Fruit fly (Drosophila melanogaster) whole organism, embryonic: ENCODE measurements around the gene mTTF.

ENCODE experiments used
- Adf1 ChIP-seq: fragments of 200-800 bp; sonication (Bioruptor generic); IDR thresholded peaks from 2 replicates; pipeline ENCODE4 v1.3.6; 2022; ENCODE audit warnings: missing biosample characterization, missing genetic modification characterization
- Aef1 ChIP-seq: fragments of 200-800 bp; sonication (Bioruptor generic); IDR thresholded peaks from 3 replicates; pipeline ENCODE4 v1.3.6; 2022; ENCODE audit warnings: missing biosample characterization, missing genetic modification characterization
- BtbVII ChIP-seq: fragments of 200-800 bp; sonication (Bioruptor generic); optimal IDR thresholded peaks from 3 replicates; lab custom pipeline; 2017; ENCODE audit warnings: missing biosample characterization, mild to moderate bottlenecking, missing genetic modification characterization
- CG10209 ChIP-seq: fragments of 200-800 bp; sonication (Bioruptor generic); optimal IDR thresholded peaks from 3 replicates; lab custom pipeline; 2017; ENCODE audit warnings: missing biosample characterization, mild to moderate bottlenecking, missing genetic modification characterization, missing genetic modification reagents
- CG10431 ChIP-seq: fragments of 200-800 bp; sonication (Bioruptor generic); optimal IDR thresholded peaks from 3 replicates; lab custom pipeline; 2018; ENCODE audit warnings: missing biosample characterization, mild to moderate bottlenecking, missing genetic modification characterization
- CG11247 ChIP-seq: fragments of 200-800 bp; sonication (Bioruptor generic); IDR thresholded peaks from 2 replicates; pipeline ENCODE4 v1.3.6; 2022; ENCODE audit warnings: missing biosample characterization, missing genetic modification characterization
- CG11695 ChIP-seq: fragments of 200-800 bp; sonication (Bioruptor generic); IDR thresholded peaks from 3 replicates; pipeline ENCODE4 v1.3.6; 2022; ENCODE audit warnings: missing biosample characterization, missing genetic modification characterization
- CG12299 ChIP-seq: fragments of 200-800 bp; sonication (Bioruptor generic); optimal IDR thresholded peaks from 2 replicates; lab custom pipeline; 2018; ENCODE audit warnings: missing biosample characterization, mild to moderate bottlenecking, missing genetic modification characterization
- CG13775 ChIP-seq: fragments of 200-800 bp; sonication (Bioruptor generic); optimal IDR thresholded peaks from 3 replicates; lab custom pipeline; 2017; ENCODE audit warnings: missing biosample characterization, mild to moderate bottlenecking, missing genetic modification characterization
- CG15269 ChIP-seq: fragments of 200-800 bp; sonication (Bioruptor generic); optimal IDR thresholded peaks from 2 replicates; lab custom pipeline; 2018; ENCODE audit warnings: missing biosample characterization, mild to moderate bottlenecking, missing genetic modification characterization, moderate library complexity
- CG15696 ChIP-seq: fragments of 200-800 bp; sonication (Bioruptor generic); optimal IDR thresholded peaks from 2 replicates; lab custom pipeline; 2019; ENCODE audit warnings: missing biosample characterization, mild to moderate bottlenecking, missing genetic modification characterization, moderate library complexity
- CG16863 ChIP-seq: fragments of 200-800 bp; sonication (Bioruptor generic); optimal IDR thresholded peaks from 3 replicates; lab custom pipeline; 2016; ENCODE audit warnings: missing biosample characterization, missing genetic modification characterization
- CG18262 ChIP-seq: fragments of 200-800 bp; optimal IDR thresholded peaks from 3 replicates; lab custom pipeline; 2019; ENCODE audit warnings: missing biosample characterization, mild to moderate bottlenecking, missing genetic modification characterization, moderate library complexity
- CG18476 ChIP-seq: fragments of 200-800 bp; sonication (Bioruptor generic); optimal IDR thresholded peaks from 2 replicates; lab custom pipeline; 2016; ENCODE audit warnings: missing biosample characterization, mild to moderate bottlenecking, missing genetic modification characterization
- CG2129 ChIP-seq: fragments of 200-800 bp; sonication (Bioruptor generic); IDR thresholded peaks from 2 replicates; pipeline ENCODE4 v1.3.6; 2022; ENCODE audit warnings: missing biosample characterization, missing genetic modification characterization; ENCODE audit not compliant: partially characterized antibody
- CG33557 ChIP-seq: fragments of 200-800 bp; sonication (Bioruptor generic); optimal IDR thresholded peaks from 2 replicates; lab custom pipeline; 2019; ENCODE audit warnings: missing biosample characterization, mild to moderate bottlenecking, missing genetic modification characterization, moderate library complexity
- CG34376 ChIP-seq: fragments of 200-800 bp; sonication (Bioruptor generic); optimal IDR thresholded peaks from 2 replicates; lab custom pipeline; 2018; ENCODE audit warnings: missing biosample characterization, mild to moderate bottlenecking, missing genetic modification characterization
- CG3847 ChIP-seq: fragments of 200-800 bp; sonication (Bioruptor generic); IDR thresholded peaks from 2 replicates; pipeline ENCODE4 v1.3.6; 2022; ENCODE audit warnings: missing biosample characterization, missing genetic modification characterization
- CG3995 ChIP-seq: fragments of 200-800 bp; sonication (Bioruptor generic); optimal IDR thresholded peaks from 3 replicates; lab custom pipeline; 2016; ENCODE audit warnings: missing biosample characterization, missing genetic modification characterization
- CG4707 ChIP-seq: fragments of 200-800 bp; sonication (Bioruptor generic); optimal IDR thresholded peaks from 2 replicates; lab custom pipeline; 2018; ENCODE audit warnings: missing biosample characterization, mild to moderate bottlenecking, missing genetic modification characterization, moderate library complexity
- CG6689 ChIP-seq: fragments of 200-800 bp; sonication (Bioruptor generic); IDR thresholded peaks from 2 replicates; pipeline ENCODE4 v1.3.6; 2022; ENCODE audit warnings: missing biosample characterization, missing genetic modification characterization
- CG7556 ChIP-seq: fragments of 200-800 bp; sonication (Bioruptor generic); optimal IDR thresholded peaks from 2 replicates; lab custom pipeline; 2017; ENCODE audit warnings: missing biosample characterization, mild to moderate bottlenecking, missing genetic modification characterization
- CG7786 ChIP-seq: fragments of 200-800 bp; sonication (Bioruptor generic); optimal IDR thresholded peaks from 2 replicates; lab custom pipeline; 2016; ENCODE audit warnings: missing biosample characterization, missing genetic modification characterization
- CrebB ChIP-seq: fragments of 200-800 bp; sonication (Bioruptor generic); optimal IDR thresholded peaks from 3 replicates; lab custom pipeline; 2018; ENCODE audit warnings: missing biosample characterization, mild to moderate bottlenecking, missing genetic modification characterization
- Deaf1 ChIP-seq: fragments of 200-800 bp; optimal IDR thresholded peaks from 3 replicates; lab custom pipeline; 2019; ENCODE audit warnings: missing biosample characterization, mild to moderate bottlenecking, missing genetic modification characterization, moderate library complexity
- Doc2 ChIP-seq: fragments of 200-800 bp; sonication (Bioruptor generic); IDR thresholded peaks from 2 replicates; pipeline ENCODE4 v1.3.6; 2022; ENCODE audit warnings: missing biosample characterization, missing genetic modification characterization
- Doc3 ChIP-seq: fragments of 200-800 bp; sonication (Bioruptor generic); IDR thresholded peaks from 3 replicates; pipeline ENCODE4 v1.3.6; 2022; ENCODE audit warnings: missing biosample characterization, missing genetic modification characterization; ENCODE audit not compliant: partially characterized antibody
- Dref ChIP-seq: fragments of 200-800 bp; sonication (Bioruptor generic); IDR thresholded peaks from 2 replicates; pipeline ENCODE4 v1.3.6; 2022; ENCODE audit warnings: missing biosample characterization, missing genetic modification characterization
- Hmr ChIP-seq: fragments of 200-800 bp; sonication (Bioruptor generic); optimal IDR thresholded peaks from 3 replicates; lab custom pipeline; 2017; ENCODE audit warnings: mild to moderate bottlenecking, missing biosample characterization, missing genetic modification reagents, missing genetic modification characterization
- Jarid2 ChIP-seq: fragments of 200-800 bp; sonication (Bioruptor generic); optimal IDR thresholded peaks from 3 replicates; lab custom pipeline; 2017; ENCODE audit warnings: mild to moderate bottlenecking, missing biosample characterization, missing genetic modification reagents, missing genetic modification characterization
- PHDP ChIP-seq: fragments of 200-800 bp; sonication (Bioruptor generic); optimal IDR thresholded peaks from 3 replicates; lab custom pipeline; 2018; ENCODE audit warnings: missing biosample characterization, mild to moderate bottlenecking, missing genetic modification characterization, moderate library complexity
- Sin3A ChIP-seq: fragments of >200 bp; optimal IDR thresholded peaks from 2 replicates; lab custom pipeline; 2018
- Trl ChIP-seq, 3 experiments: fragments of >200 bp in 2 of 3; fragments of 200-800 bp in 1 of 3; sonication (Bioruptor generic) in 1 of 3; optimal IDR thresholded peaks; 2 replicates in 1 of 3; 3 replicates in 2 of 3; lab custom pipeline; 2016 to 2017; ENCODE audit warnings: missing biosample characterization in 1 of 3, missing genetic modification characterization in 1 of 3
- abd-A ChIP-seq: fragments of 200-800 bp; sonication (Bioruptor generic); optimal IDR thresholded peaks from 3 replicates; lab custom pipeline; 2019; ENCODE audit warnings: missing biosample characterization, mild to moderate bottlenecking, missing genetic modification characterization, moderate library complexity
- ara ChIP-seq: fragments of 200-800 bp; sonication (Bioruptor generic); IDR thresholded peaks from 2 replicates; pipeline ENCODE4 v1.3.6; 2022; ENCODE audit warnings: missing biosample characterization, missing genetic modification characterization
- cas ChIP-seq: fragments of 200-800 bp; sonication (Bioruptor generic); IDR thresholded peaks from 2 replicates; pipeline ENCODE4 v1.3.6; 2022; ENCODE audit warnings: missing biosample characterization, missing genetic modification characterization
- cg ChIP-seq: fragments of 200-800 bp; sonication (Bioruptor generic); optimal IDR thresholded peaks from 3 replicates; lab custom pipeline; 2019; ENCODE audit warnings: missing biosample characterization, mild to moderate bottlenecking, missing genetic modification characterization, moderate library complexity
- corto ChIP-seq: fragments of 200-800 bp; sonication (Bioruptor generic); optimal IDR thresholded peaks from 2 replicates; lab custom pipeline; 2016; ENCODE audit warnings: missing biosample characterization, mild to moderate bottlenecking, missing genetic modification characterization, moderate library complexity
- dm ChIP-seq: fragments of 200-800 bp; sonication (Bioruptor generic); optimal IDR thresholded peaks from 3 replicates; lab custom pipeline; 2016; ENCODE audit warnings: missing biosample characterization, missing genetic modification characterization
- dmrt99B ChIP-seq: fragments of 200-800 bp; sonication (Bioruptor generic); optimal IDR thresholded peaks from 2 replicates; lab custom pipeline; 2018; ENCODE audit warnings: missing biosample characterization, mild to moderate bottlenecking, missing genetic modification characterization, moderate library complexity
- ewg ChIP-seq: fragments of 200-800 bp; sonication (Bioruptor generic); optimal IDR thresholded peaks from 3 replicates; lab custom pipeline; 2017; ENCODE audit warnings: mild to moderate bottlenecking, missing biosample characterization, missing genetic modification reagents, missing genetic modification characterization
- eyg ChIP-seq: fragments of 200-800 bp; sonication (Bioruptor generic); optimal IDR thresholded peaks from 3 replicates; lab custom pipeline; 2016; ENCODE audit warnings: missing biosample characterization, missing genetic modification characterization
- fd64A ChIP-seq: fragments of 200-800 bp; sonication (Bioruptor generic); optimal IDR thresholded peaks from 3 replicates; lab custom pipeline; 2018; ENCODE audit warnings: missing biosample characterization, mild to moderate bottlenecking, missing genetic modification characterization
- mirr ChIP-seq: fragments of 200-800 bp; sonication (Bioruptor generic); optimal IDR thresholded peaks from 3 replicates; lab custom pipeline; 2018; ENCODE audit warnings: missing biosample characterization, mild to moderate bottlenecking, missing genetic modification characterization
- pb ChIP-seq: fragments of 200-800 bp; sonication (Bioruptor generic); optimal IDR thresholded peaks from 3 replicates; lab custom pipeline; 2016; ENCODE audit warnings: missing biosample characterization, missing genetic modification characterization
- pum ChIP-seq: fragments of 200-800 bp; sonication (Bioruptor generic); optimal IDR thresholded peaks from 2 replicates; lab custom pipeline; 2016; ENCODE audit warnings: missing biosample characterization, missing genetic modification characterization
- run ChIP-seq: fragments of 200-800 bp; sonication (Bioruptor generic); optimal IDR thresholded peaks from 3 replicates; lab custom pipeline; 2018; ENCODE audit warnings: missing biosample characterization, mild to moderate bottlenecking, missing genetic modification characterization
- sens ChIP-seq: fragments of 200-800 bp; sonication (Bioruptor generic); peaks from one replicate; lab custom pipeline; 2016; ENCODE audit warnings: missing biosample characterization, missing genetic modification characterization
- sens-2 ChIP-seq: fragments of 200-800 bp; sonication (Bioruptor generic); IDR thresholded peaks from 2 replicates; pipeline ENCODE4 v1.3.6; 2022; ENCODE audit warnings: missing biosample characterization, missing genetic modification characterization
- sisA ChIP-seq: fragments of 200-800 bp; sonication (Bioruptor generic); IDR thresholded peaks from 2 replicates; pipeline ENCODE4 v1.3.6; 2022; ENCODE audit warnings: missing biosample characterization, missing genetic modification characterization
- tup ChIP-seq: fragments of 200-800 bp; sonication (Bioruptor generic); optimal IDR thresholded peaks from 2 replicates; lab custom pipeline; 2016; ENCODE audit warnings: missing biosample characterization, mild to moderate bottlenecking, missing genetic modification characterization, moderate library complexity
- zfh1 ChIP-seq: fragments of 200-800 bp; sonication (Bioruptor generic); IDR thresholded peaks from 3 replicates; pipeline ENCODE4 v1.3.6; 2022; ENCODE audit warnings: missing biosample characterization, missing genetic modification characterization

The mTTF gene

dm6 chr2L:14397948-14398347 lies 49.4 kb upstream of the mTTF start (continued):
- TF ChIP-seq Dref (GFP tag; lab: Robert Waterston, UW) (no peak), CG10431 (GFP tag; lab: Kevin White, UChicago) (no peak), PHDP (no peak), CG11695 (GFP tag; lab: Robert Waterston, UW) (no peak), CG13775 (GFP tag; lab: Kevin White, UChicago) (no peak), dm (no peak), CG7786 (GFP tag; lab: Kevin White, UChicago) (no peak), Hmr (no peak), CG15696 (tag; lab: Kevin White, UChicago) (no peak), CG3847 (GFP tag; lab: Robert Waterston, UW) (0 out of 2 replicates have a peak, but pooled peaks have one; percentile 7), CG3995 (GFP tag; lab: Kevin White, UChicago) (no peak), sisA (no peak), CG18476 (GFP tag; lab: Kevin White, UChicago) (no peak), CG11247 (no peak), cg (GFP tag; lab: Kevin White, UChicago) (no peak), BtbVII (no peak), eyg (GFP tag; lab: Kevin White, UChicago) (no peak), CrebB (no peak), Trl (optimal IDR thresholded peaks at IDR 0.05; lab: Kevin White, UChicago) (no peak), Trl (GFP tag; optimal IDR thresholded peaks at IDR 0.05; lab: Kevin White, UChicago) (no peak), corto (GFP tag; lab: Kevin White, UChicago) (no peak), Deaf1 (tag; lab: Kevin White, UChicago) (peak; percentile 18), CG15269 (tag; lab: Kevin White, UChicago) (no peak), cas (no peak), pb (GFP tag; lab: Kevin White, UChicago) (no peak), ewg (GFP tag; lab: Kevin White, UChicago) (no peak), Doc3 (no peak), mirr (GFP tag; lab: Kevin White, UChicago) (peak; percentile 22), CG33557 (GFP tag; lab: Kevin White, UChicago) (no peak), Aef1 (GFP tag; lab: Robert Waterston, UW) (0 out of 3 replicates have a peak, but pooled peaks have one; percentile 16), CG34376 (GFP tag; lab: Kevin White, UChicago) (no peak), pum (GFP tag; lab: Kevin White, UChicago) (no peak), CG18262 (tag; lab: Kevin White, UChicago) (no peak), Adf1 (GFP tag; lab: Robert Waterston, UW) (no peak), CG16863 (GFP tag; lab: Kevin White, UChicago) (no peak)

dm6 chr2L:14397067-14397598 lies 48.5 kb upstream of the mTTF start:
- TF ChIP-seq sens (GFP tag; lab: Kevin White, UChicago) = peak; percentile 31
- no peak for TF ChIP-seq CG6689 (GFP tag; lab: Robert Waterston, UW)
- no peak for TF ChIP-seq Jarid2 (GFP tag; lab: Kevin White, UChicago)
- TF ChIP-seq CG2129 (GFP tag; lab: Robert Waterston, UW) = no peak
- TF ChIP-seq tup (GFP tag; lab: Kevin White, UChicago) = no peak
- no peak for TF ChIP-seq zfh1
- TF ChIP-seq fd64A (GFP tag; lab: Kevin White, UChicago) = no peak
- TF ChIP-seq run = no peak
- TF ChIP-seq abd-A = peak; percentile 34
- no peak for TF ChIP-seq CG10209 (GFP tag; lab: Kevin White, UChicago)
- TF ChIP-seq sens-2 (GFP tag; lab: Robert Waterston, UW) = no peak
- no peak for TF ChIP-seq Sin3A (lab: Kevin White, UChicago)
- no peak for TF ChIP-seq CG4707 (GFP tag; lab: Kevin White, UChicago)
- no peak for TF ChIP-seq CG12299
- TF ChIP-seq CG15696 (tag; lab: Kevin White, UChicago) = no peak
- no peak for TF ChIP-seq CG7556 (GFP tag; lab: Kevin White, UChicago)
- TF ChIP-seq ara = no peak
- no peak for TF ChIP-seq dmrt99B (tag; lab: Kevin White, UChicago)
- TF ChIP-seq Doc2 (GFP tag; lab: Robert Waterston, UW) = no peak
